Worm (Caenorhabditis elegans) whole organism, L2 larva: Measurements from ENCODE around the gene F55G1.1.

Source experiments
- F13H6.1 ChIP-seq: sonication (generic microtip); optimal IDR thresholded peaks from 2 replicates; lab custom pipeline; 2016; ENCODE audit warnings: missing genetic modification characterization, missing compliant biosample characterization
- Y55F3AM.14 ChIP-seq: fragments of 200-800 bp; sonication (Bioruptor generic); optimal IDR thresholded peaks from 2 replicates; lab custom pipeline; 2018; ENCODE audit warnings: mild to moderate bottlenecking, missing genetic modification characterization, missing compliant biosample characterization
- ZK546.5 ChIP-seq: sonication (generic microtip); optimal IDR thresholded peaks from 2 replicates; lab custom pipeline; 2017; ENCODE audit warnings: missing biosample characterization, missing genetic modification characterization
- alr-1 ChIP-seq: fragments of 150-350 bp; optimal IDR thresholded peaks from 2 replicates; lab custom pipeline; 2014; ENCODE audit warnings: missing biosample characterization, missing genetic modification characterization
- aly-2 ChIP-seq: fragments of 150-350 bp; optimal IDR thresholded peaks from 2 replicates; lab custom pipeline; 2014; ENCODE audit warnings: missing biosample characterization, missing genetic modification characterization
- blmp-1 ChIP-seq: sonication (generic microtip); optimal IDR thresholded peaks from 2 replicates; lab custom pipeline; 2017; ENCODE audit warnings: missing genetic modification characterization, mild to moderate bottlenecking, missing compliant biosample characterization, antibody characterized with exemption, moderate library complexity; ENCODE audit not compliant: insufficient read depth
- ceh-82 ChIP-seq: fragments of 150-350 bp; optimal IDR thresholded peaks from 2 replicates; lab custom pipeline; 2014; ENCODE audit warnings: missing biosample characterization, missing genetic modification characterization
- crh-2 ChIP-seq: sonication (generic microtip); optimal IDR thresholded peaks from 2 replicates; lab custom pipeline; 2017; ENCODE audit warnings: missing biosample characterization, missing genetic modification characterization
- dmd-4 ChIP-seq: sonication (generic microtip); optimal IDR thresholded peaks from 2 replicates; lab custom pipeline; 2017; ENCODE audit warnings: missing biosample characterization, missing genetic modification characterization
- egl-27 ChIP-seq: sonication (generic microtip); optimal IDR thresholded peaks from 3 replicates; lab custom pipeline; 2017; ENCODE audit warnings: missing biosample characterization, missing genetic modification reagents, missing genetic modification characterization
- elt-1 ChIP-seq: fragments of 150-350 bp; optimal IDR thresholded peaks from 2 replicates; lab custom pipeline; 2014; ENCODE audit warnings: missing biosample characterization, missing genetic modification characterization
- fos-1 ChIP-seq: fragments of 150-350 bp; optimal IDR thresholded peaks from 2 replicates; lab custom pipeline; 2014; ENCODE audit warnings: missing biosample characterization, missing genetic modification characterization
- lin-11 ChIP-seq: fragments of 150-350 bp; sonication (generic microtip); optimal IDR thresholded peaks from 2 replicates; lab custom pipeline; 2014; ENCODE audit warnings: missing biosample characterization, missing genetic modification characterization, inconsistent platforms, mixed read lengths
- lin-13 ChIP-seq: fragments of 150-350 bp; optimal IDR thresholded peaks from 2 replicates; lab custom pipeline; 2014; ENCODE audit warnings: missing biosample characterization, missing genetic modification reagents, missing genetic modification characterization
- lin-39 ChIP-seq: fragments of 150-350 bp; optimal IDR thresholded peaks from 2 replicates; lab custom pipeline; 2014; ENCODE audit warnings: missing biosample characterization, missing genetic modification reagents, missing genetic modification characterization
- lsy-2 ChIP-seq, 2 experiments: fragments of 150-350 bp in 1 of 2; sonication (generic microtip) in 1 of 2; optimal IDR thresholded peaks; 2 replicates each; lab custom pipeline; 2014 to 2017; ENCODE audit warnings: missing biosample characterization in 2 of 2, missing genetic modification characterization in 2 of 2
- mab-5 ChIP-seq: fragments of 150-350 bp; optimal IDR thresholded peaks from 2 replicates; lab custom pipeline; 2014; ENCODE audit warnings: missing biosample characterization, missing genetic modification characterization
- mdl-1 ChIP-seq, 2 experiments: fragments of 150-350 bp in 1 of 2; sonication (generic microtip) in 1 of 2; optimal IDR thresholded peaks; 2 replicates each; lab custom pipeline; 2017; ENCODE audit warnings: missing biosample characterization in 2 of 2, missing genetic modification characterization in 2 of 2
- nhr-129 ChIP-seq: fragments of 150-350 bp; optimal IDR thresholded peaks from 2 replicates; lab custom pipeline; 2014; ENCODE audit warnings: missing biosample characterization, missing genetic modification characterization
- nhr-21 ChIP-seq: fragments of 150-350 bp; optimal IDR thresholded peaks from 2 replicates; lab custom pipeline; 2014; ENCODE audit warnings: missing biosample characterization, missing genetic modification characterization
- nhr-25 ChIP-seq: fragments of 150-350 bp; sonication (generic microtip); optimal IDR thresholded peaks from 3 replicates; lab custom pipeline; 2014; ENCODE audit warnings: missing biosample characterization, missing genetic modification characterization
- nhr-6 ChIP-seq: fragments of 150-350 bp; optimal IDR thresholded peaks from 2 replicates; lab custom pipeline; 2014; ENCODE audit warnings: missing biosample characterization, missing genetic modification characterization
- nhr-77 ChIP-seq: fragments of 150-350 bp; optimal IDR thresholded peaks from 2 replicates; lab custom pipeline; 2014; ENCODE audit warnings: missing biosample characterization, missing genetic modification characterization
- peb-1 ChIP-seq: fragments of 150-350 bp; optimal IDR thresholded peaks from 2 replicates; lab custom pipeline; 2014; ENCODE audit warnings: missing biosample characterization, missing genetic modification characterization
- sem-4 ChIP-seq: fragments of 150-350 bp; optimal IDR thresholded peaks from 2 replicates; lab custom pipeline; 2014; ENCODE audit warnings: missing biosample characterization, missing genetic modification reagents, missing genetic modification characterization
- skn-1 ChIP-seq: sonication (generic microtip); optimal IDR thresholded peaks from 2 replicates; lab custom pipeline; 2017; ENCODE audit warnings: missing biosample characterization, missing genetic modification characterization
- sma-9 ChIP-seq, 2 experiments: fragments of 150-350 bp in 1 of 2; sonication (generic microtip) in 1 of 2; optimal IDR thresholded peaks; 2 replicates each; lab custom pipeline; 2014 to 2016; ENCODE audit warnings: missing genetic modification characterization in 2 of 2, mild to moderate bottlenecking in 1 of 2, missing biosample characterization in 1 of 2, missing compliant biosample characterization in 1 of 2, missing genetic modification reagents in 1 of 2, moderate library complexity in 1 of 2
- snpc-4 ChIP-seq: fragments of 150-350 bp; optimal IDR thresholded peaks from 2 replicates; lab custom pipeline; 2014; ENCODE audit warnings: missing biosample characterization, missing genetic modification characterization
- unc-39 ChIP-seq: fragments of 150-350 bp; optimal IDR thresholded peaks from 2 replicates; lab custom pipeline; 2014; ENCODE audit warnings: missing biosample characterization, missing genetic modification characterization
- unc-55 ChIP-seq: fragments of 150-350 bp; sonication (generic microtip); optimal IDR thresholded peaks from 3 replicates; lab custom pipeline; 2014; ENCODE audit warnings: missing biosample characterization, missing genetic modification reagents, missing genetic modification characterization
- ztf-11 ChIP-seq: sonication (generic microtip); optimal IDR thresholded peaks from 2 replicates; lab custom pipeline; 2017; ENCODE audit warnings: missing biosample characterization, missing genetic modification characterization
- ztf-4 ChIP-seq: fragments of 150-350 bp; optimal IDR thresholded peaks from 2 replicates; lab custom pipeline; 2014; ENCODE audit warnings: missing biosample characterization, missing genetic modification characterization

Gene F55G1.1

DNA sequence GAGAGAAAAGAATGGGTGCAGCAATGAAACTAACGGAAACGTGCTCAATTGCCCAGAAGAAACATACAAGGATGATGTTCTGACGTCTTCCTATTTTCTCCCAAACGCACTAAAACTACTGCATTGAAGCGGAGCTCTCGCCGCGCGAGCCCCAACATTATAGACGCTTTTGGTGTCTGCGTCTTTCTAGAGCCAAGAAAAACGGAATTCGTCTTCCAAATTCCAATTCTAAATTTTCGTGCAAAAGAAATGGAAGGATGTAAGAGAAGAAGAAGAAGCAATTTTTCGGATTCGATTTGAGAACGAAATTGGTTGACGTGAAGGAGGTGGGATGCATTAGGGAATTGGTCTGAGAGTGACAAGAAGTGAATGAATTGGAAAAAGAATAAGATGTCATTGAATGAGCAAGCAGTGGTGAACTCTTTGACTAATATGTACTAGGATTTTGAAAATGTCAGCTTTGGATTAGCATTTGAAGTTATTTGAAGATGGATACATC is 37.9 kb upstream of the F55G1.1 start:
- TF ChIP-seq sma-9 (GFP tag; optimal IDR thresholded peaks at IDR 0.05; lab: Kevin White, UChicago), result peak; percentile 6
- TF ChIP-seq sma-9 (tag; optimal IDR thresholded peaks at IDR 0.05; lab: Kevin White, UChicago), result no peak
- no peak for TF ChIP-seq mdl-1 (tag; optimal IDR thresholded peaks at IDR 0.05; lab: Kevin White, UChicago)
- no peak for TF ChIP-seq aly-2 (tag; lab: Kevin White, UChicago)
- peak; percentile 15 for TF ChIP-seq nhr-129 (tag; lab: Kevin White, UChicago)
- TF ChIP-seq skn-1, result no peak
- no peak for TF ChIP-seq nhr-25
- peak; percentile 69 for TF ChIP-seq unc-55 (GFP tag; lab: Kevin White, UChicago)
- peak; percentile 12 for TF ChIP-seq sem-4
- TF ChIP-seq lin-11, result no peak
- TF ChIP-seq nhr-21 (tag; lab: Kevin White, UChicago), result no peak
- TF ChIP-seq elt-1 (tag; lab: Kevin White, UChicago), result no peak

DNA sequence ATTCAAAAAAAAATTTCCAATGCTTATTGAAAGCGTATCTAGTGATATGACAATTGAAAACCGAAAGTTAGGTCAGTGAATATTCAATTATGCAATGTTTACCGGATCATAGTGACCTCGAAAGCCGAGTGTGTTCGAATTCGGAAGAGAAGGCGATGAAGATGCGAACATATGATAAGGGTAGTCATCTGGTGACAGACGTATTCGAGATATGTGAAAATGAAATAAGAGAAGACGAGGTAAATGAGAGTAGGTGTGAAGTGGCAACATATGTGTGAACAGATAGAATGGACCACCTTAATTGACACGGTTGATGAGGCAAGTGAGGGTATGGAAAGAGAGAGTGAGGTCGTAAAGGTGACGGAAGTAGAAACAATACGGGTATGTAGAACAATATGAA is 36.7 kb upstream of the F55G1.1 start:
- TF ChIP-seq elt-1 (tag; lab: Kevin White, UChicago) (no peak), lsy-2 (tag; optimal IDR thresholded peaks at IDR 0.05; lab: Kevin White, UChicago) (no peak), blmp-1 (tag; lab: Kevin White, UChicago) (no peak), unc-39 (tag; lab: Kevin White, UChicago) (no peak), nhr-25 (no peak), F13H6.1 (tag; lab: Kevin White, UChicago) (no peak), mab-5 (tag; lab: Kevin White, UChicago) (no peak), ZK546.5 (tag; lab: Kevin White, UChicago) (no peak), alr-1 (tag; lab: Kevin White, UChicago) (no peak), nhr-77 (tag; lab: Kevin White, UChicago) (no peak), mdl-1 (tag; optimal IDR thresholded peaks at IDR 0.05; lab: Kevin White, UChicago) (no peak), sma-9 (GFP tag; optimal IDR thresholded peaks at IDR 0.05; lab: Kevin White, UChicago) (no peak), sma-9 (tag; optimal IDR thresholded peaks at IDR 0.05; lab: Kevin White, UChicago) (no peak), egl-27 (tag; lab: Kevin White, UChicago) (no peak), sem-4 (no peak), snpc-4 (no peak)

- TF ChIP-seq aly-2 (tag; lab: Kevin White, UChicago), result no peak
- no peak for TF ChIP-seq nhr-6 (tag; lab: Kevin White, UChicago)
- no peak for TF ChIP-seq ztf-11 (tag; lab: Kevin White, UChicago)
- no peak for TF ChIP-seq lin-39 (tag; lab: Kevin White, UChicago)
- no peak for TF ChIP-seq crh-2
- TF ChIP-seq dmd-4 (tag; lab: Kevin White, UChicago), result no peak
- TF ChIP-seq skn-1, result no peak
- TF ChIP-seq ZK546.5 (tag; lab: Kevin White, UChicago), result no peak
- no peak for TF ChIP-seq fos-1 (tag; lab: Kevin White, UChicago)
- TF ChIP-seq mab-5 (tag; lab: Kevin White, UChicago), result no peak
- TF ChIP-seq Y55F3AM.14, result no peak
Observed at ce11 chrIV:7456225-7456624, 35.3 kb upstream of the F55G1.1 start, which contains the start of gene F13B6.1. Gene F13B6.1 (plus strand): TSS chrIV:7456525.

DNA sequence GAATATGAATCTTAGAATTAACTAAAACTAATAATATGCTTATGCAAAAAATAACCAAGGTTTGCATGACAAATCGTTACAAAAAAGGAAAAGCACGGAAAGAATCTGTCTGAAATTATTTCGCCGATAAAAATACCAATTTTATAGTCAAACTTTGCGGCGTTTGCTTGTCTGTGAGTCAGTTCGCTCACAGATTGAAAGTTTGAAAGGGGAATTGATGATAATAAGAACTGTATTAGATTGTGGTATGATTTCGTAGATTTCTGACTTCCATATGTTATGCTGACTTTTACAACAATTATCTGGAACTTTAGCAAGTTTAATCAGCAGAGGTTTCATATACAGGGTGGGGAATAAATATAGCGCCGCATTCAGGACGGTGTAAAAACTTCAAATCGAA is 31.3 kb upstream of the F55G1.1 start, which contains the start of gene F13B6.2:
F13B6.2 (minus strand) TSS at position 101 of the 400 bp plus-strand sequence.
- TF ChIP-seq lin-13 (GFP tag; lab: Kevin White, UChicago) (no peak), fos-1 (tag; lab: Kevin White, UChicago) (peak; percentile 34)

- TF ChIP-seq mab-5 (tag; lab: Kevin White, UChicago), result no peak
- TF ChIP-seq ztf-4, result no peak
- no peak for TF ChIP-seq crh-2
- no peak for TF ChIP-seq dmd-4 (tag; lab: Kevin White, UChicago)
- no peak for TF ChIP-seq ceh-82
- no peak for TF ChIP-seq lsy-2 (tag; optimal IDR thresholded peaks at IDR 0.05; lab: Kevin White, UChicago)
- no peak for TF ChIP-seq peb-1 (tag; lab: Kevin White, UChicago)
- TF ChIP-seq blmp-1 (tag; lab: Kevin White, UChicago), result no peak
- no peak for TF ChIP-seq sem-4
- TF ChIP-seq nhr-25, result no peak
- TF ChIP-seq, all 48 proteins: peak for 0
Observed at ce11 chrIV:7465857-7466256, 25.7 kb upstream of the F55G1.1 start, which contains the start of gene F13B6.3. Gene F13B6.3 (minus strand): TSS chrIV:7465957.
